Worm (Caenorhabditis elegans) whole organism, L2 larva: ENCODE measurements around the gene slc-28.1.

Experiments
- C34F6.9 ChIP-seq: fragments of 150-350 bp; optimal IDR thresholded peaks from 2 replicates; lab custom pipeline; 2014; ENCODE audit warnings: missing biosample characterization, missing genetic modification characterization
- F13H6.1 ChIP-seq: sonication (generic microtip); optimal IDR thresholded peaks from 2 replicates; lab custom pipeline; 2016; ENCODE audit warnings: missing genetic modification characterization, missing compliant biosample characterization
- R02D3.7 ChIP-seq: fragments of 150-350 bp; optimal IDR thresholded peaks from 2 replicates; lab custom pipeline; 2014; ENCODE audit warnings: missing biosample characterization, missing genetic modification characterization
- Y55F3AM.14 ChIP-seq: fragments of 200-800 bp; sonication (Bioruptor generic); optimal IDR thresholded peaks from 2 replicates; lab custom pipeline; 2018; ENCODE audit warnings: mild to moderate bottlenecking, missing genetic modification characterization, missing compliant biosample characterization
- ZK546.5 ChIP-seq: sonication (generic microtip); optimal IDR thresholded peaks from 2 replicates; lab custom pipeline; 2017; ENCODE audit warnings: missing biosample characterization, missing genetic modification characterization
- aly-2 ChIP-seq: fragments of 150-350 bp; optimal IDR thresholded peaks from 2 replicates; lab custom pipeline; 2014; ENCODE audit warnings: missing biosample characterization, missing genetic modification characterization
- crh-2 ChIP-seq: sonication (generic microtip); optimal IDR thresholded peaks from 2 replicates; lab custom pipeline; 2017; ENCODE audit warnings: missing biosample characterization, missing genetic modification characterization
- dmd-4 ChIP-seq: sonication (generic microtip); optimal IDR thresholded peaks from 2 replicates; lab custom pipeline; 2017; ENCODE audit warnings: missing biosample characterization, missing genetic modification characterization
- egl-27 ChIP-seq: sonication (generic microtip); optimal IDR thresholded peaks from 3 replicates; lab custom pipeline; 2017; ENCODE audit warnings: missing biosample characterization, missing genetic modification reagents, missing genetic modification characterization
- elt-3 ChIP-seq: sonication (generic microtip); optimal IDR thresholded peaks from 2 replicates; lab custom pipeline; 2017; ENCODE audit warnings: missing biosample characterization, missing genetic modification characterization
- lin-11 ChIP-seq: fragments of 150-350 bp; sonication (generic microtip); optimal IDR thresholded peaks from 2 replicates; lab custom pipeline; 2014; ENCODE audit warnings: missing biosample characterization, missing genetic modification characterization, inconsistent platforms, mixed read lengths
- lin-13 ChIP-seq: fragments of 150-350 bp; optimal IDR thresholded peaks from 2 replicates; lab custom pipeline; 2014; ENCODE audit warnings: missing biosample characterization, missing genetic modification reagents, missing genetic modification characterization
- lin-39 ChIP-seq: fragments of 150-350 bp; optimal IDR thresholded peaks from 2 replicates; lab custom pipeline; 2014; ENCODE audit warnings: missing biosample characterization, missing genetic modification reagents, missing genetic modification characterization
- lsy-2 ChIP-seq, 2 experiments: fragments of 150-350 bp in 1 of 2; sonication (generic microtip) in 1 of 2; optimal IDR thresholded peaks; 2 replicates each; lab custom pipeline; 2014 to 2017; ENCODE audit warnings: missing biosample characterization in 2 of 2, missing genetic modification characterization in 2 of 2
- mdl-1 ChIP-seq, 2 experiments: fragments of 150-350 bp in 1 of 2; sonication (generic microtip) in 1 of 2; optimal IDR thresholded peaks; 2 replicates each; lab custom pipeline; 2017; ENCODE audit warnings: missing biosample characterization in 2 of 2, missing genetic modification characterization in 2 of 2
- nhr-11 ChIP-seq: fragments of 150-350 bp; optimal IDR thresholded peaks from 2 replicates; lab custom pipeline; 2014; ENCODE audit warnings: missing biosample characterization, missing genetic modification characterization
- nhr-12 ChIP-seq: fragments of 150-350 bp; optimal IDR thresholded peaks from 2 replicates; lab custom pipeline; 2014; ENCODE audit warnings: missing biosample characterization, missing genetic modification characterization
- nhr-129 ChIP-seq: fragments of 150-350 bp; optimal IDR thresholded peaks from 2 replicates; lab custom pipeline; 2014; ENCODE audit warnings: missing biosample characterization, missing genetic modification characterization
- nhr-21 ChIP-seq: fragments of 150-350 bp; optimal IDR thresholded peaks from 2 replicates; lab custom pipeline; 2014; ENCODE audit warnings: missing biosample characterization, missing genetic modification characterization
- nhr-23 ChIP-seq: fragments of 150-350 bp; optimal IDR thresholded peaks from 2 replicates; lab custom pipeline; 2014; ENCODE audit warnings: missing biosample characterization, missing genetic modification reagents, missing genetic modification characterization
- nhr-237 ChIP-seq: fragments of 150-350 bp; optimal IDR thresholded peaks from 2 replicates; lab custom pipeline; 2014; ENCODE audit warnings: missing biosample characterization, missing genetic modification characterization
- nhr-25 ChIP-seq: fragments of 150-350 bp; sonication (generic microtip); optimal IDR thresholded peaks from 3 replicates; lab custom pipeline; 2014; ENCODE audit warnings: missing biosample characterization, missing genetic modification characterization
- nhr-77 ChIP-seq: fragments of 150-350 bp; optimal IDR thresholded peaks from 2 replicates; lab custom pipeline; 2014; ENCODE audit warnings: missing biosample characterization, missing genetic modification characterization
- peb-1 ChIP-seq: fragments of 150-350 bp; optimal IDR thresholded peaks from 2 replicates; lab custom pipeline; 2014; ENCODE audit warnings: missing biosample characterization, missing genetic modification characterization
- sem-4 ChIP-seq: fragments of 150-350 bp; optimal IDR thresholded peaks from 2 replicates; lab custom pipeline; 2014; ENCODE audit warnings: missing biosample characterization, missing genetic modification reagents, missing genetic modification characterization
- sma-3 ChIP-seq: sonication (generic microtip); optimal IDR thresholded peaks from 2 replicates; lab custom pipeline; 2016; ENCODE audit warnings: missing genetic modification reagents, missing genetic modification characterization, missing compliant biosample characterization
- sma-9 ChIP-seq, 2 experiments: fragments of 150-350 bp in 1 of 2; sonication (generic microtip) in 1 of 2; optimal IDR thresholded peaks; 2 replicates each; lab custom pipeline; 2014 to 2016; ENCODE audit warnings: missing genetic modification characterization in 2 of 2, mild to moderate bottlenecking in 1 of 2, missing biosample characterization in 1 of 2, missing compliant biosample characterization in 1 of 2, missing genetic modification reagents in 1 of 2, moderate library complexity in 1 of 2
- snpc-4 ChIP-seq: fragments of 150-350 bp; optimal IDR thresholded peaks from 2 replicates; lab custom pipeline; 2014; ENCODE audit warnings: missing biosample characterization, missing genetic modification characterization
- unc-39 ChIP-seq: fragments of 150-350 bp; optimal IDR thresholded peaks from 2 replicates; lab custom pipeline; 2014; ENCODE audit warnings: missing biosample characterization, missing genetic modification characterization
- unc-55 ChIP-seq: fragments of 150-350 bp; sonication (generic microtip); optimal IDR thresholded peaks from 3 replicates; lab custom pipeline; 2014; ENCODE audit warnings: missing biosample characterization, missing genetic modification reagents, missing genetic modification characterization
- ztf-1 ChIP-seq: fragments of 200-800 bp; sonication (Bioruptor generic); conservative IDR thresholded peaks from 2 replicates; pipeline ENCODE4 v1.3.6; 2022; ENCODE audit warnings: missing genetic modification characterization, missing compliant biosample characterization
- ztf-4 ChIP-seq: fragments of 150-350 bp; optimal IDR thresholded peaks from 2 replicates; lab custom pipeline; 2014; ENCODE audit warnings: missing biosample characterization, missing genetic modification characterization

The slc-28.1 gene

DNA sequence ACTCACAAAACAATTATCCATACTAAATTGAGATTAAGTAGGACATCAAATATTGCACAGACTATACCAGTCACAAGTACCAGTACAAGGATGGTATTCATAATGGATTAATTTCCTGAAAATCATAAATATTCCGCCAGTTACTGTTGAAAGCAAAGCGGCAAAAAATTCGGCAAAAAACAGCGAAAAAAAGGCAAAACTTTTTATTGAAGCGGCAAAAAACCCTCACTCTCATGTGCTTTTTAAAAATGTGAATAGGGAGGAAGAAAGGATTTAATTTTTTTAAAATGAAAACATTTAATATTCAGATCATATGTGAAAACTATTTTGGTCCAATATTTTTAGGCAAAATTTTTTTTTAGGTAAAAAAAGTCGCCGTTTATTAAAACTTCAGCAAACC, 7.2 kb downstream of the slc-28.1 start, which contains the start of gene srbc-29:
Gene srbc-29, minus strand, starts transcription at position 101 of the 400 bp plus-strand sequence.
- TF ChIP-seq lin-11 (tag; lab: Kevin White, UChicago) (no peak), nhr-25 (no peak), nhr-23 (tag; lab: Kevin White, UChicago) (no peak), crh-2 (no peak), nhr-77 (tag; lab: Kevin White, UChicago) (no peak), peb-1 (tag; lab: Kevin White, UChicago) (no peak), nhr-129 (no peak), lsy-2 (tag; optimal IDR thresholded peaks at IDR 0.05; lab: Kevin White, UChicago) (no peak), unc-55 (no peak), unc-39 (tag; lab: Kevin White, UChicago) (no peak), C34F6.9 (tag; lab: Kevin White, UChicago) (no peak), nhr-12 (tag; lab: Kevin White, UChicago) (no peak)

DNA sequence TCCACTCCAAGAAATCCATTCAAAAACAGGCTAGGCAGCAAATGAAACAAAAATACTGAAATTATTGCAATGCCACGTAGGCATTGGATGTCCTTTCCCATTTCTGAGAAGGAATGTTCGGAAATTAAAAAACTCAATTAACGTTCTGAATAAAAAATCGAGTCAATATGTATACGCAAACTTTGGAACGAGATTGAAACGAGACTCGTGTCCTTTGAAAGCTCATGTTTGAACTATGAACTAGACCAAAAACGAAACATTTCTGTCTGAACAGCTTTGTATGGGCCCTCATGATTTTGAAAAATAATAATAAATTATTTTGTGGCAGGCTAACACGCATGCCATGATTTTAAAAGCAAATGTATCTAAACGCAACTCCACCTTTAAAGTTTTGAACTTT, 11.4 kb downstream of the slc-28.1 start, which contains the start of gene oac-2:
Gene oac-2, minus strand, starts transcription at position 101 of the 400 bp plus-strand sequence.
- no peak for TF ChIP-seq lsy-2 (tag; optimal IDR thresholded peaks at IDR 0.05; lab: Kevin White, UChicago)
- no peak for TF ChIP-seq egl-27
- TF ChIP-seq nhr-129, result no peak
- no peak for TF ChIP-seq ztf-1
- no peak for TF ChIP-seq nhr-237 (tag; lab: Kevin White, UChicago)
- no peak for TF ChIP-seq nhr-23 (tag; lab: Kevin White, UChicago)
- no peak for TF ChIP-seq nhr-25
- no peak for TF ChIP-seq F13H6.1 (tag; lab: Kevin White, UChicago)
- no peak for TF ChIP-seq sma-3 (GFP tag; lab: Kevin White, UChicago)
- no peak for TF ChIP-seq lin-13 (GFP tag; lab: Kevin White, UChicago)
- TF ChIP-seq nhr-12 (tag; lab: Kevin White, UChicago), result no peak
- no peak for TF ChIP-seq R02D3.7 (tag; lab: Kevin White, UChicago)
- no peak for TF ChIP-seq lin-39 (tag; lab: Kevin White, UChicago)
- TF ChIP-seq elt-3 (tag; lab: Kevin White, UChicago), result no peak
- no peak for TF ChIP-seq mdl-1 (tag; optimal IDR thresholded peaks at IDR 0.05; lab: Kevin White, UChicago)
- no peak for TF ChIP-seq nhr-21 (tag; lab: Kevin White, UChicago)
- no peak for TF ChIP-seq dmd-4 (tag; lab: Kevin White, UChicago)
- no peak for TF ChIP-seq nhr-11 (tag; lab: Kevin White, UChicago)
- TF ChIP-seq unc-39 (tag; lab: Kevin White, UChicago), result no peak

DNA sequence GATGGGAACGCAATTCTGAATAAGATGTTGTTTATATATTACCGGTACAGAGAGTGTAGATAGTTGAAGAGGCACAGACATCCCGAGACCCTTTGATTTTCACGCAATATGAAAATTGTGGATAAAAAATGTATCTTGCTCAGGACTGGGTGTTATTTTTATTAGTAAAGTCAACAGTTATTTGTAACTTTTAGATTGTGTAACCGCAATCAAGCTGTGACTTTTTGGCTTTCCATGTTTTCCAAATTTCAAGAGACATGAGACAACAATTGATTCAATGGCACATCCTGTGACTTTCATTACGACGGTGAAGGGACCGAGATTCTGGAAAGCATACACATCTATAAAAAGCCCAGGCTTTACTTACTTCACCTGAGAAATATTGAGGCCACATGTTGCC, 12.6 kb downstream of the slc-28.1 start:
- TF ChIP-seq lin-11 (tag; lab: Kevin White, UChicago) (no peak), nhr-12 (tag; lab: Kevin White, UChicago) (no peak), crh-2 (no peak), egl-27 (no peak), nhr-23 (tag; lab: Kevin White, UChicago) (no peak), nhr-129 (no peak), Y55F3AM.14 (GFP tag; lab: Kevin White, UChicago) (no peak), ztf-1 (no peak), C34F6.9 (tag; lab: Kevin White, UChicago) (no peak)

DNA sequence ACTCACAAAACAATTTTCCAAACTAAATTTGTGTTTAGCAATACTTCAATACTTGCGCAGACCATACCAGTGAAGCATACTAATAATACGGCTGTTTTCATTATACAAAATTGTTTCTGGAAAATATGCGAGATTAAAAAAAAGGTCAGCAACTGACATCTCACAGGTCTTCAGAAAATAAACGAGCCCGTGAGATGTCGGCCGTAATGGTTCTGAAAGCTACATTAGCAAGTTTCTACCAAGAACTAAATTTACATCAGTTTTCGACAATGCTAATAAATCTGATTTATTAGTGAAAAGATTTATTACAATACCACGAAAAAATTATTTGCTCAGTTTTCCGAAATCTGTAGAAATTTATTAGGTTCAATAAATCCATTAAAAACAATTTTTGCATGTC, 13.9 kb downstream of the slc-28.1 start, which contains the start of gene srbc-31:
Gene srbc-31, minus strand, starts transcription at position 101 of the 400 bp plus-strand sequence.
- TF ChIP-seq elt-3 (tag; lab: Kevin White, UChicago) (no peak), snpc-4 (no peak), unc-55 (no peak), C34F6.9 (tag; lab: Kevin White, UChicago) (no peak), peb-1 (tag; lab: Kevin White, UChicago) (no peak), nhr-77 (tag; lab: Kevin White, UChicago) (no peak)

DNA sequence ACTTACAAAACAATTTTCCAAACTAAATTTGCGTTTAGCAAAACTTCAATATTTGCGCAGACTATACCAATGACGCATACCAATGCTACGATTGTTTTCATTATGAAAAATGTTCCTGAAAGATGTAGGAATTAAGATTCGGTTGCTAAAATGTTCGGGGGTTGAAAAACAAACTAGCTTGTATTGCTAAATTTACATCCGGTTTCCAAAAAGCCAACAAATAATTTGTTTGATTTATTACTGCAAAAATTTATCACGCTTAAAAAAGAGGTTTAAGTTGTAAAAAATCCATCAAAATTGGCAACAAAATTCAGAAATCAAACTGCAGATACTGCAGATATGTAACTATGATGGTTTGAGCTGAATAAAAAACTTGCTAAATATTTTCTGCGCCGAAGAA, 16.7 kb downstream of the slc-28.1 start, which contains the start of gene srbc-30:
Gene srbc-30, minus strand, starts transcription at position 101 of the 400 bp plus-strand sequence.
- TF ChIP-seq egl-27 (no peak), ztf-4 (tag; lab: Kevin White, UChicago) (no peak), sem-4 (tag; lab: Kevin White, UChicago) (no peak), C34F6.9 (tag; lab: Kevin White, UChicago) (no peak), nhr-237 (tag; lab: Kevin White, UChicago) (no peak), lsy-2 (tag; optimal IDR thresholded peaks at IDR 0.05; lab: Kevin White, UChicago) (no peak), aly-2 (tag; lab: Kevin White, UChicago) (no peak), sma-9 (GFP tag; optimal IDR thresholded peaks at IDR 0.05; lab: Kevin White, UChicago) (no peak), sma-9 (tag; optimal IDR thresholded peaks at IDR 0.05; lab: Kevin White, UChicago) (no peak), peb-1 (tag; lab: Kevin White, UChicago) (no peak), unc-39 (tag; lab: Kevin White, UChicago) (no peak), ZK546.5 (tag; lab: Kevin White, UChicago) (no peak)
- TF ChIP-seq, all 48 proteins: peak for 0
